Worm (Caenorhabditis elegans): ENCODE results near the gene T05D4.5.

The T05D4.5 gene

DNA sequence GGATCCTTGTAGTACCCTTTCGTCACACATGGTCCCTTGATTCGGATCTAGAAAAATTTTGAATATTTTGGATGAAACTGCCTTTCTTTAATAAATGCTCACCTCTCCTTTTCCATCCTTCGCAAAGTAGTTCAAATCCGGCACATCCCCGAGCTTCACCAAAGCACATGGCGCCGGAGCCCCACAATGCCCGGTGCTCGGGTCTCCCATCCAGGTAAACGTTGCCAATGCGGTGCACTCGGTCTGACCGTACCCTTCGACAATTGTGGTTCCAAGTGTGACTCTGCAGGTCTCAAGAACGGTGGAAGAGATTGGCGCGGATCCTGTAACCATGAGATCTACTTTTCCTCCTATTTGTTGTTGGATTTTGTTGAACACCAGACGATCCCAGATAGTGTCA lies 39.8 kb upstream of the T05D4.5 start:
- TF ChIP-seq che-1 (tag; optimal IDR thresholded peaks at IDR 0.05) (no peak), npax-4 (tag; optimal IDR thresholded peaks at IDR 0.05) (no peak), syd-9 (tag; optimal IDR thresholded peaks at IDR 0.05) (no peak), unc-86 (tag; optimal IDR thresholded peaks at IDR 0.05) (no peak)

DNA sequence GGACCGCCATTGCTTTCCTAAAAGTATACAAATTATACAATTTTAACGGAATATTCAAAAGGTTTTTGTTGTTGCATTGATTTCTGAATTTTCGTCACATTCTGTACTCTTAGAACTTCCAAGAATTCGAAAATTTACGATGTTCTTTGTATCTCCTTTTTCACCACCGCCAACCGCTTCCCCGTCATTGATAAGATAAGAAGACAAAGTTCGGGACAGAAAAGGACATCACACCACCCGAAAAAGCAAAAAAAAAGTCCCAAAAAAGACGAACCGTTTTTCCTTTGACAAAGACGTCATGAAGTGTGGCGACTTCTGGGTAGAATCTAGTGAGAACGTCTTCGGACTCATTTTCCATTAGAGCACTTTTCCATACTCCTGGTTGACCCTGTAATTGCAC lies 38.2 kb upstream of the T05D4.5 start:
- no peak for TF ChIP-seq ceh-6 (GFP tag; optimal IDR thresholded peaks at IDR 0.05)
- peak; percentile 46 for TF ChIP-seq elt-2 (tag; optimal IDR thresholded peaks at IDR 0.05)
- no peak for TF ChIP-seq nhr-232 (tag; optimal IDR thresholded peaks at IDR 0.05)
- peak; percentile 32 for TF ChIP-seq hlh-30 (tag; optimal IDR thresholded peaks at IDR 0.05; ENCODE audit: insufficient read depth)

DNA sequence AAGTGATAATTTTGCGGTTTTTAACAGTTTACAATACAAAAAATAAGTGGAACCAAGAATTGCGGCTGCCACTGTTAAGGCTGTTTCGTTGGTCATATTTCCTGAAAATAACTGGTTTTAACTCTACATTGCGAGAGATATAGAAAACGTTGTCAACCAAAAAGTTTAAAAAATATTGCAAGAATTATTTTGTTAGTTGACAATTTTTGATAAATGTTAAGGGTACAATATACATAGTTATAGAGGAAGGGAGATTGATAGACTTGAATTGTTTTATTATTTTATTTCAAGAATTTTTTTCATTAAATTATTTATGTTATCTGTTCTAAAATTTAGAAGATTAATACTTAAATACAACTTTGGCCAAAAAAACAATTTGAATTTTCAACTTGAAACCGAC lies 37.2 kb upstream of the T05D4.5 start, which contains the start of gene acs-5:
acs-5 (minus strand) TSS at position 101 of the 400 bp plus-strand sequence.
- TF ChIP-seq pax-1 (tag; optimal IDR thresholded peaks at IDR 0.05): no peak

DNA sequence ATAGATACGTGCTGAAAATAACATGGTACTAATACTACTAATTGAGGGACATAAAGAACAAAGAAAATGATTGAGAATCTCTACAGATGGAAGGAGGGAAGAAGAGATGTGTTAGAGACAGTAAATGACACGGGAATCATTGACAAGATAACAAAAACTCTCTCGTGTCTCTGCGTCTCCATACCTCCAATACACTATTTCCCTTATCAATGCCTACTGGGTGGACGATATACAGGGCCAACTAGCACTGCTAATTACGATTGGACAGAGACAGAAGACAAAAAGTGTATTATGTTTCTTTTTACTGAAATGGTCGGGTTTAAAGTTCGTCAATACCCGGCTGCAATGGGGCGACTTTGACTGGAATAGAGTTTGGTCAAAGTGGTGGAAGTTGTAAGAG lies 36.0 kb upstream of the T05D4.5 start:
- TF ChIP-seq unc-3 (GFP tag; conservative IDR thresholded peaks at IDR 0.05) (no peak), unc-3 (tag; optimal IDR thresholded peaks at IDR 0.05) (no peak), odd-2 (tag; optimal IDR thresholded peaks at IDR 0.05) (no peak), ref-2 (tag; optimal IDR thresholded peaks at IDR 0.05) (no peak), ceh-31 (tag; optimal IDR thresholded peaks at IDR 0.05) (no peak), ceh-30 (tag; optimal IDR thresholded peaks at IDR 0.05) (no peak), C38D4.7 (GFP tag; optimal IDR thresholded peaks at IDR 0.05) (no peak), elt-2 (tag; optimal IDR thresholded peaks at IDR 0.05) (peak; percentile 73)

DNA sequence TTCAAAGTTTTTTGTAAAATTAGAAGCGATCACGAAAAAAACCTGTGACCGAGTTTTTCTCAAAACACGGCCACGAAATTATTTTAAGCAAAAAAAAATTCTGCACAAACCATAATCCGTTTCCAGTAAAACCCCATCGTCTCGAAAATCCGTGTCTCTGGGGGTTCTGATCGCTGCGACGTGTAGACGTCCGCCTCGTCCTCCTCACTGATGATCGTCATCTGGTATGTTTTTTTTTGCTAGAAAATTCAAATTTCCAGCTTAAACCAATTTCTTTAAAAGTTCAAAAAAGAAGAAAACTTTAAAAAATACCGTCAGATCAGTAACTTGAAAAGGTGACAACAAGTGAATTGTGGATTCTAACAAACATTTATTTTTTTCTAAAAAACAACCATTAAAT lies 34.1 kb upstream of the T05D4.5 start, which contains the start of gene Y76A2B.4:
Y76A2B.4 (minus strand) TSS at position 241 of the 400 bp plus-strand sequence.
- no peak for TF ChIP-seq pax-1 (tag; optimal IDR thresholded peaks at IDR 0.05)
- no peak for TF ChIP-seq ahr-1 (tag; optimal IDR thresholded peaks at IDR 0.05)
- no peak for TF ChIP-seq fkh-10 (GFP tag; optimal IDR thresholded peaks at IDR 0.05)
- TF ChIP-seq sox-2 (GFP tag; IDR thresholded peaks at IDR 0.05): no peak
- no peak for TF ChIP-seq dve-1 (tag; optimal IDR thresholded peaks at IDR 0.05)
- no peak for TF ChIP-seq nhr-232 (tag; optimal IDR thresholded peaks at IDR 0.05)
- no peak for TF ChIP-seq nfya-1 (tag; optimal IDR thresholded peaks at IDR 0.05)
- no peak for TF ChIP-seq pha-4 (tag; optimal IDR thresholded peaks at IDR 0.05)
- TF ChIP-seq lim-6 (tag; optimal IDR thresholded peaks at IDR 0.05): no peak
- no peak for TF ChIP-seq pag-3 (tag; optimal IDR thresholded peaks at IDR 0.05; ENCODE audit: borderline replicate concordance)
- no peak for TF ChIP-seq rnt-1 (tag; optimal IDR thresholded peaks at IDR 0.05)
- no peak for TF ChIP-seq elt-4 (tag; optimal IDR thresholded peaks at IDR 0.05)
- no peak for TF ChIP-seq gmeb-2 (tag; optimal IDR thresholded peaks at IDR 0.05)
- no peak for TF ChIP-seq lin-11 (tag; optimal IDR thresholded peaks at IDR 0.05)
- TF ChIP-seq sdc-2 (tag; optimal IDR thresholded peaks at IDR 0.05): no peak

DNA sequence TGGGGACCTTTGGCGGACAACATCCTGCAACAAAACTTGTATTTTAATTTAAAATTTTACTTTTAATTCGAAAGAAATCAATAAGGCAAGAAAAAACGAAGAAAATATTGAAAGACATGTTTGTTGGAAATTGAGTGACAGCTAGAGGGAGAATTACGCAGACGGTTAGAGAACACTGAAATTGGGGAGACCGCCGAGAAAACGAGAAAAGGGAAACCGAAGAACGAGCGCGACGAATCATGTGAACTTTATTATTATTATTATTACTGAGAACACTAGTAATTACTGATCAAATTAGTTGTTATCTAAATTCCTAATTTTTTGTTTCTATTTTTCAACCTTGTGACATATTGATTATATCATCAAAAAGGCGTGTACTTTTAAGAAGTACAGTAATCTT lies 31.7 kb upstream of the T05D4.5 start, which contains the start of gene mmad-1:
mmad-1 (minus strand) TSS at position 24 of the 400 bp plus-strand sequence.
- TF ChIP-seq nfya-1 (tag; optimal IDR thresholded peaks at IDR 0.05) (peak; percentile 8), eyg-1 (tag; optimal IDR thresholded peaks at IDR 0.05) (no peak), mec-3 (tag; optimal IDR thresholded peaks at IDR 0.05; ENCODE audit: borderline replicate concordance) (no peak), K02D7.2 (tag; optimal IDR thresholded peaks at IDR 0.05) (no peak), pha-4 (tag; optimal IDR thresholded peaks at IDR 0.05) (no peak), K09A11.1 (tag; optimal IDR thresholded peaks at IDR 0.05; ENCODE audit: insufficient read depth) (no peak), unc-55 (GFP tag; optimal IDR thresholded peaks at IDR 0.05) (peak; percentile 99), unc-42 (tag; optimal IDR thresholded peaks at IDR 0.05) (peak; percentile 18), tbx-7 (tag; optimal IDR thresholded peaks at IDR 0.05) (no peak), hlh-30 (tag; optimal IDR thresholded peaks at IDR 0.05; ENCODE audit: insufficient read depth) (peak; percentile 42)

Measured in whole organism, late embryonic.